Worm (Caenorhabditis elegans) whole organism, mixed stage, embryonic: ENCODE results near the gene nhr-22.
A peak's percentile ranks its signal among the peaks of the same experiment; 100 is the strongest.

Experiments used
- M03D4.4 ChIP-seq: sonication (generic microtip); optimal IDR thresholded peaks from 2 replicates; lab custom pipeline; 2017; ENCODE audit warnings: mild to moderate bottlenecking, missing genetic modification characterization, missing compliant biosample characterization
- bed-3 ChIP-seq: fragments of 200-800 bp; sonication (Bioruptor generic); optimal IDR thresholded peaks from 3 replicates; lab custom pipeline; 2018; ENCODE audit warnings: mild to moderate bottlenecking, missing genetic modification characterization, moderate library complexity, missing compliant biosample characterization
- blmp-1 ChIP-seq: fragments of 150-350 bp; optimal IDR thresholded peaks from 2 replicates; lab custom pipeline; 2014; ENCODE audit warnings: missing biosample characterization, missing genetic modification characterization
- ceh-39 ChIP-seq: fragments of 150-350 bp; optimal IDR thresholded peaks from 2 replicates; lab custom pipeline; 2014; ENCODE audit warnings: missing biosample characterization, missing genetic modification characterization
- ceh-43 ChIP-seq: fragments of 200-800 bp; sonication (Bioruptor generic); optimal IDR thresholded peaks from 2 replicates; lab custom pipeline; 2018; ENCODE audit warnings: mild to moderate bottlenecking, missing genetic modification characterization, moderate library complexity, missing compliant biosample characterization
- ceh-83 ChIP-seq: fragments of 200-800 bp; sonication (Bioruptor generic); optimal IDR thresholded peaks from 2 replicates; lab custom pipeline; 2018; ENCODE audit warnings: mild to moderate bottlenecking, missing genetic modification characterization, missing compliant biosample characterization
- ces-1 ChIP-seq: fragments of 150-350 bp; optimal IDR thresholded peaks from 2 replicates; lab custom pipeline; 2014; ENCODE audit warnings: missing biosample characterization, missing genetic modification reagents, missing genetic modification characterization
- cnd-1 ChIP-seq: fragments of 200-800 bp; sonication (Bioruptor generic); optimal IDR thresholded peaks from 2 replicates; lab custom pipeline; 2018; ENCODE audit warnings: mild to moderate bottlenecking, missing genetic modification characterization, missing compliant biosample characterization
- drap-1 ChIP-seq: fragments of 200-800 bp; sonication (Bioruptor generic); optimal IDR thresholded peaks from 3 replicates; lab custom pipeline; 2018; ENCODE audit warnings: mild to moderate bottlenecking, missing genetic modification characterization, missing compliant biosample characterization
- elt-1 ChIP-seq: sonication (generic microtip); optimal IDR thresholded peaks from 2 replicates; lab custom pipeline; 2017; ENCODE audit warnings: missing genetic modification characterization, mild to moderate bottlenecking, missing compliant biosample characterization, antibody characterized with exemption, moderate library complexity, borderline replicate concordance; ENCODE audit not compliant: insufficient read depth
- elt-3 ChIP-seq: fragments of 150-350 bp; optimal IDR thresholded peaks from 2 replicates; lab custom pipeline; 2014; ENCODE audit warnings: missing biosample characterization, missing genetic modification characterization
- flh-1 ChIP-seq: fragments of 200-800 bp; sonication (Bioruptor generic); optimal IDR thresholded peaks from 2 replicates; lab custom pipeline; 2018; ENCODE audit warnings: mild to moderate bottlenecking, missing genetic modification characterization, moderate library complexity, missing compliant biosample characterization
- ham-2 ChIP-seq: fragments of 200-800 bp; sonication (Bioruptor generic); optimal IDR thresholded peaks from 2 replicates; lab custom pipeline; 2018; ENCODE audit warnings: mild to moderate bottlenecking, missing genetic modification characterization, missing compliant biosample characterization
- hlh-1 ChIP-seq: fragments of 150-350 bp; optimal IDR thresholded peaks from 2 replicates; lab custom pipeline; 2014; ENCODE audit warnings: missing biosample characterization, missing genetic modification reagents, missing genetic modification characterization
- lin-13 ChIP-seq: fragments of 150-350 bp; optimal IDR thresholded peaks from 2 replicates; lab custom pipeline; 2014; ENCODE audit warnings: missing biosample characterization, missing genetic modification characterization
- lin-32 ChIP-seq: fragments of 200-800 bp; sonication (Bioruptor generic); optimal IDR thresholded peaks from 2 replicates; lab custom pipeline; 2018; ENCODE audit warnings: mild to moderate bottlenecking, missing genetic modification characterization, missing compliant biosample characterization
- lsy-2 ChIP-seq: fragments of 150-350 bp; optimal IDR thresholded peaks from 2 replicates; lab custom pipeline; 2014; ENCODE audit warnings: missing biosample characterization, missing genetic modification characterization
- mab-5 ChIP-seq: fragments of 150-350 bp; optimal IDR thresholded peaks from 2 replicates; lab custom pipeline; 2014; ENCODE audit warnings: missing biosample characterization, missing genetic modification characterization
- mep-1 ChIP-seq: fragments of 150-350 bp; optimal IDR thresholded peaks from 2 replicates; lab custom pipeline; 2017; ENCODE audit warnings: missing biosample characterization, missing genetic modification reagents, missing genetic modification characterization, inconsistent platforms
- mls-2 ChIP-seq: sonication (generic microtip); optimal IDR thresholded peaks from 2 replicates; lab custom pipeline; 2016; ENCODE audit warnings: mild to moderate bottlenecking, missing genetic modification characterization, moderate library complexity, missing compliant biosample characterization
- nhr-12 ChIP-seq: fragments of 150-350 bp; optimal IDR thresholded peaks from 2 replicates; lab custom pipeline; 2014; ENCODE audit warnings: missing biosample characterization, missing genetic modification characterization
- nhr-2 ChIP-seq: fragments of 150-350 bp; optimal IDR thresholded peaks from 2 replicates; lab custom pipeline; 2014; ENCODE audit warnings: missing biosample characterization, missing genetic modification characterization
- nhr-237 ChIP-seq: fragments of 150-350 bp; optimal IDR thresholded peaks from 2 replicates; lab custom pipeline; 2014; ENCODE audit warnings: missing biosample characterization, missing genetic modification characterization
- nhr-28 ChIP-seq: fragments of 150-350 bp; optimal IDR thresholded peaks from 2 replicates; lab custom pipeline; 2014; ENCODE audit warnings: missing biosample characterization, missing genetic modification characterization
- nhr-76 ChIP-seq: sonication (generic microtip); optimal IDR thresholded peaks from 2 replicates; lab custom pipeline; 2017; ENCODE audit warnings: missing biosample characterization, missing genetic modification characterization
- pha-4 ChIP-seq: fragments of 150-350 bp; optimal IDR thresholded peaks from 2 replicates; lab custom pipeline; 2018; ENCODE audit warnings: missing biosample characterization, missing genetic modification reagents, missing genetic modification characterization
- sem-2 ChIP-seq: fragments of 200-800 bp; sonication (Bioruptor generic); optimal IDR thresholded peaks from 2 replicates; lab custom pipeline; 2018; ENCODE audit warnings: mild to moderate bottlenecking, missing genetic modification characterization, missing compliant biosample characterization
- snpc-4 ChIP-seq: fragments of 150-350 bp; optimal IDR thresholded peaks from 2 replicates; lab custom pipeline; 2014; ENCODE audit warnings: missing biosample characterization, missing genetic modification characterization
- sptf-1 ChIP-seq: sonication (generic microtip); optimal IDR thresholded peaks from 2 replicates; lab custom pipeline; 2017; ENCODE audit warnings: mild to moderate bottlenecking, missing genetic modification characterization, moderate library complexity, missing compliant biosample characterization
- tbx-8 ChIP-seq: fragments of 200-800 bp; sonication (Bioruptor generic); optimal IDR thresholded peaks from 2 replicates; lab custom pipeline; 2018; ENCODE audit warnings: mild to moderate bottlenecking, missing genetic modification characterization, moderate library complexity, missing compliant biosample characterization
- unc-120 ChIP-seq: sonication (generic microtip); optimal IDR thresholded peaks from 2 replicates; lab custom pipeline; 2017; ENCODE audit warnings: missing genetic modification characterization, missing compliant biosample characterization; ENCODE audit not compliant: poor library complexity, severe bottlenecking
- unc-39 ChIP-seq: fragments of 150-350 bp; optimal IDR thresholded peaks from 2 replicates; lab custom pipeline; 2014; ENCODE audit warnings: missing biosample characterization, missing genetic modification characterization
- unc-62 ChIP-seq: fragments of 150-350 bp; optimal IDR thresholded peaks from 2 replicates; lab custom pipeline; 2014; ENCODE audit warnings: missing biosample characterization, missing genetic modification reagents, missing genetic modification characterization
- zip-8 ChIP-seq: fragments of 150-350 bp; optimal IDR thresholded peaks from 2 replicates; lab custom pipeline; 2014; ENCODE audit warnings: missing biosample characterization, missing genetic modification characterization
- ztf-11 ChIP-seq: fragments of 150-350 bp; optimal IDR thresholded peaks from 2 replicates; lab custom pipeline; 2014; ENCODE audit warnings: missing biosample characterization, missing genetic modification characterization

The nhr-22 gene

DNA sequence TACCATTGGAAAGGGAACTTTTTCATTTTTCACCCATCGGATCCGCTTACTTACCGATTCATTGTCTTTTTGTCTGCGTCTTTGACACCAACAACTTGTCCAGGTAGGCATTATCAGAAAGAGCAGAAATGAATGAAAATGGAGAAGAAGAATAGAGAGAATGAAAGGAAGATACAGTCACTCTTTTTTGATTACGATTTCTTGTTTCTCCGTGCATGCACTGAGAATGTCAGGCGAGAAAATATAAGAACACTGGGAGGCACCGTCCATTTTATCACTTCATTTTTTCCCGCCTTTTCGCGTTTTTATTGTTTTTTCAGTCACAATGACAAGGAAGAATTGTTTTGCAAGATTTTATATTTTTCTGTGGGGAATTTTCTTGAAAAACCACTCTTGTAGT lies 19.7 kb upstream of the nhr-22 start:
- TF ChIP-seq elt-1 (tag; lab: Kevin White, UChicago), result no peak
- no peak for TF ChIP-seq nhr-28 (tag; lab: Kevin White, UChicago)
- TF ChIP-seq drap-1, result no peak
- no peak for TF ChIP-seq cnd-1 (tag; lab: Kevin White, UChicago)
- no peak for TF ChIP-seq ztf-11 (tag; lab: Kevin White, UChicago)
- no peak for TF ChIP-seq flh-1 (GFP tag; lab: Kevin White, UChicago)
- TF ChIP-seq M03D4.4 (tag; lab: Kevin White, UChicago), result no peak
- no peak for TF ChIP-seq ceh-83 (GFP tag; lab: Kevin White, UChicago)
- TF ChIP-seq nhr-76 (tag; lab: Kevin White, UChicago), result no peak

DNA sequence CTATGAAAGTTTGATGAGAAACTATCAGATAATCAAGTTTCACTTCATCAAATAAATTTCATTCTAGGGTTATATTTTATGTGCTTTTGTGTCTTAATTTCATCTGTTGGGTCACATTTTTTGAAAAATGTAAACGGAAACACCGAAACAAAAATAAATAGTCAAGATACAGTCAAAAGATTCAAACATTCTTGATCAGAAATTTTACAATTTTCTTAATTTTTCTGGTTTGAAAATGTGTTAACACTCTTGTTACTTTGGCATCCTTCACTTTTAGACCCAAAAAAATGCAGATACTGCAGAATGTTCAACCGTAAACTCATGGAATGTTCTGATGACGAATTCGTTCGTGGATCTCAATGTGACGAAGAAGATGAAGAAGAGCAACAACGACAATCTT lies 5.1 kb upstream of the nhr-22 start, which contains the start of gene aptf-1:
TSS of gene aptf-1 (plus strand) at position 301 of the 400 bp plus-strand sequence.
- no peak for TF ChIP-seq lin-13 (tag; lab: Kevin White, UChicago)
- no peak for TF ChIP-seq ceh-83 (GFP tag; lab: Kevin White, UChicago)
- TF ChIP-seq ztf-11 (tag; lab: Kevin White, UChicago), result no peak
- no peak for TF ChIP-seq elt-3
- no peak for TF ChIP-seq mab-5 (tag; lab: Kevin White, UChicago)
- TF ChIP-seq pha-4, result no peak
- no peak for TF ChIP-seq nhr-28 (tag; lab: Kevin White, UChicago)
- no peak for TF ChIP-seq nhr-76 (tag; lab: Kevin White, UChicago)
- no peak for TF ChIP-seq cnd-1 (tag; lab: Kevin White, UChicago)
- no peak for TF ChIP-seq ceh-43 (GFP tag; lab: Kevin White, UChicago)

DNA sequence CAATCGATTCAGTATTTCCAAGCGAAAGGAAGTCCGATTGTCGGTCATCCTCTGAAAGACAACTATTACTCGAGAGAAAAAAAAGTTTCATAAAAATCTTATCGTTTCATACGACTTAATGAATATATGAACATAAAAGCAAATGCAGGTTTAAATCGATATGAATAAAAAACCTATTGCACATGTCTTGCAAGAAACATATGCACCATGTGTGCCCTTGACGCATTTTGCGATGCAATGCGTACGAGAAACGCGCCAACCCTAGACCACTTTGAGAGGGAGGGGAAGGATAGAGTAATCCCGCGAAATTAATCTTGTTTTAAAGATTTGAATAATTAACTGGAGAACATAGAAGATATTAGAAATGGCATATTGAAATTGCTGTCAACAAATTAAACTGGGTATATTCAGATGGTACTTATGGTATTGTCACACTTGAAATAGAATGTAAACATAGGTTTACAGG lies 3.8 kb upstream of the nhr-22 start, which contains the start of gene atg-16.2:
TSS of gene atg-16.2 (minus strand) at position 51 of the 466 bp plus-strand sequence.
- peak; percentile 40 for TF ChIP-seq pha-4
- no peak for TF ChIP-seq unc-62
- TF ChIP-seq snpc-4 (tag; lab: Kevin White, UChicago), result no peak
- no peak for TF ChIP-seq nhr-76 (tag; lab: Kevin White, UChicago)
- no peak for TF ChIP-seq tbx-8
- peak; percentile 72 for TF ChIP-seq mep-1
- TF ChIP-seq nhr-2 (tag; lab: Kevin White, UChicago), result no peak
- TF ChIP-seq sptf-1 (tag; lab: Kevin White, UChicago), result no peak
- TF ChIP-seq lin-32, result no peak
- no peak for TF ChIP-seq ztf-11 (tag; lab: Kevin White, UChicago)
- peak; percentile 19 for TF ChIP-seq mls-2 (tag; lab: Kevin White, UChicago)
- TF ChIP-seq unc-39 (tag; lab: Kevin White, UChicago), result no peak
- no peak for TF ChIP-seq nhr-12 (tag; lab: Kevin White, UChicago)
- TF ChIP-seq ceh-39 (tag; lab: Kevin White, UChicago), result peak; percentile 43
- TF ChIP-seq cnd-1 (tag; lab: Kevin White, UChicago), result no peak
- peak; percentile 90 for TF ChIP-seq ces-1
- TF ChIP-seq bed-3 (GFP tag; lab: Kevin White, UChicago), result no peak
- no peak for TF ChIP-seq sem-2 (GFP tag; lab: Kevin White, UChicago)
- TF ChIP-seq ham-2 (GFP tag; lab: Kevin White, UChicago), result no peak
- TF ChIP-seq ceh-83 (GFP tag; lab: Kevin White, UChicago), result no peak
- peak; percentile 31 for TF ChIP-seq unc-120 (tag; lab: Kevin White, UChicago)
- no peak for TF ChIP-seq elt-1 (tag; lab: Kevin White, UChicago)
- no peak for TF ChIP-seq flh-1 (GFP tag; lab: Kevin White, UChicago)
- no peak for TF ChIP-seq drap-1
- no peak for TF ChIP-seq ceh-43 (GFP tag; lab: Kevin White, UChicago)
- no peak for TF ChIP-seq nhr-28 (tag; lab: Kevin White, UChicago)
- no peak for TF ChIP-seq blmp-1
- no peak for TF ChIP-seq mab-5 (tag; lab: Kevin White, UChicago)
- TF ChIP-seq zip-8 (tag; lab: Kevin White, UChicago), result no peak
- peak; percentile 60 for TF ChIP-seq hlh-1 (tag; lab: Kevin White, UChicago)
- peak; percentile 59 for TF ChIP-seq lin-13 (tag; lab: Kevin White, UChicago)
- TF ChIP-seq lsy-2 (tag; lab: Kevin White, UChicago), result peak; percentile 2
- TF ChIP-seq elt-3, result no peak
- TF ChIP-seq M03D4.4 (tag; lab: Kevin White, UChicago), result no peak
- TF ChIP-seq nhr-237 (tag; lab: Kevin White, UChicago), result peak; percentile 38
